Fruit fly (Drosophila melanogaster) whole organism, embryonic: ENCODE measurements around the gene Syx16.

Source experiments
- BEAF-32 ChIP-seq: fragments of 200-800 bp; sonication (Bioruptor generic); optimal IDR thresholded peaks from 3 replicates; lab custom pipeline; 2017; ENCODE audit warnings: missing biosample characterization, missing genetic modification characterization, mild to moderate bottlenecking, moderate library complexity, missing genetic modification reagents
- CG1024 ChIP-seq: fragments of 200-800 bp; sonication (Bioruptor generic); IDR thresholded peaks from 2 replicates; pipeline ENCODE4 v1.3.6; 2022; ENCODE audit warnings: missing biosample characterization, missing genetic modification characterization
- CG10267 ChIP-seq: fragments of 200-800 bp; sonication (Bioruptor generic); optimal IDR thresholded peaks from 2 replicates; lab custom pipeline; 2018; ENCODE audit warnings: missing biosample characterization, mild to moderate bottlenecking, missing genetic modification characterization, moderate library complexity
- CG10462 ChIP-seq: fragments of 200-800 bp; sonication (Bioruptor generic); optimal IDR thresholded peaks from 2 replicates; lab custom pipeline; 2016; ENCODE audit warnings: missing biosample characterization, missing genetic modification characterization
- CG11398 ChIP-seq: fragments of 200-800 bp; sonication (Bioruptor generic); optimal IDR thresholded peaks from 2 replicates; lab custom pipeline; 2016; ENCODE audit warnings: missing biosample characterization, missing genetic modification characterization
- CG12155 ChIP-seq: fragments of 200-800 bp; sonication (Bioruptor generic); optimal IDR thresholded peaks from 3 replicates; lab custom pipeline; 2016; ENCODE audit warnings: missing biosample characterization, missing genetic modification characterization
- CG12769 ChIP-seq: fragments of 200-800 bp; sonication (Bioruptor generic); optimal IDR thresholded peaks from 2 replicates; lab custom pipeline; 2019; ENCODE audit warnings: missing biosample characterization, mild to moderate bottlenecking, missing genetic modification characterization, moderate library complexity
- CG13296 ChIP-seq: fragments of 200-800 bp; sonication (Bioruptor generic); optimal IDR thresholded peaks from 3 replicates; lab custom pipeline; 2018; ENCODE audit warnings: missing biosample characterization, mild to moderate bottlenecking, missing genetic modification characterization
- CG14860 ChIP-seq: fragments of 200-800 bp; sonication (Bioruptor generic); IDR thresholded peaks from 3 replicates; pipeline ENCODE4 v1.3.6; 2022; ENCODE audit warnings: missing biosample characterization, missing genetic modification characterization; ENCODE audit not compliant: partially characterized antibody
- CG17328 ChIP-seq: fragments of 200-800 bp; sonication (Bioruptor generic); IDR thresholded peaks from 2 replicates; pipeline ENCODE4 v1.3.6; 2022; ENCODE audit warnings: missing biosample characterization, missing genetic modification characterization
- CG17802 ChIP-seq: fragments of 200-800 bp; sonication (Bioruptor generic); optimal IDR thresholded peaks from 2 replicates; lab custom pipeline; 2018; ENCODE audit warnings: missing biosample characterization, mild to moderate bottlenecking, missing genetic modification characterization, moderate library complexity
- CG17912 ChIP-seq: fragments of 200-800 bp; sonication (Bioruptor generic); optimal IDR thresholded peaks from 2 replicates; lab custom pipeline; 2018; ENCODE audit warnings: missing biosample characterization, mild to moderate bottlenecking, missing genetic modification characterization
- CG33557 ChIP-seq: fragments of 200-800 bp; sonication (Bioruptor generic); optimal IDR thresholded peaks from 2 replicates; lab custom pipeline; 2019; ENCODE audit warnings: missing biosample characterization, mild to moderate bottlenecking, missing genetic modification characterization, moderate library complexity
- CG34224 ChIP-seq: fragments of 200-800 bp; sonication (Bioruptor generic); IDR thresholded peaks from 3 replicates; pipeline ENCODE4 v1.3.6; 2022; ENCODE audit warnings: missing biosample characterization, missing genetic modification characterization; ENCODE audit not compliant: partially characterized antibody
- CG5245 ChIP-seq: fragments of 200-800 bp; sonication (Bioruptor generic); optimal IDR thresholded peaks from 3 replicates; lab custom pipeline; 2016; ENCODE audit warnings: missing biosample characterization, missing genetic modification characterization
- CG6175 ChIP-seq: fragments of 200-800 bp; sonication (Bioruptor generic); IDR thresholded peaks from 3 replicates; pipeline ENCODE4 v1.3.6; 2022; ENCODE audit warnings: missing biosample characterization, missing genetic modification characterization
- CG6813 ChIP-seq: fragments of 200-800 bp; sonication (Bioruptor generic); optimal IDR thresholded peaks from 2 replicates; lab custom pipeline; 2017; ENCODE audit warnings: missing biosample characterization, missing genetic modification characterization, mild to moderate bottlenecking, moderate library complexity, missing genetic modification reagents
- CG7271 ChIP-seq: fragments of 200-800 bp; sonication (Bioruptor generic); optimal IDR thresholded peaks from 2 replicates; lab custom pipeline; 2018; ENCODE audit warnings: missing biosample characterization, mild to moderate bottlenecking, missing genetic modification characterization, moderate library complexity
- CG7372 ChIP-seq: fragments of 200-800 bp; sonication (Bioruptor generic); IDR thresholded peaks from 2 replicates; pipeline ENCODE4 v1.3.6; 2022; ENCODE audit warnings: missing biosample characterization, missing genetic modification characterization
- CG7556 ChIP-seq: fragments of 200-800 bp; sonication (Bioruptor generic); optimal IDR thresholded peaks from 2 replicates; lab custom pipeline; 2017; ENCODE audit warnings: missing biosample characterization, mild to moderate bottlenecking, missing genetic modification characterization
- CG8765 ChIP-seq: fragments of 200-800 bp; sonication (Bioruptor generic); IDR thresholded peaks from 2 replicates; pipeline ENCODE4 v1.3.6; 2022; ENCODE audit warnings: missing biosample characterization, missing genetic modification characterization
- CG9215 ChIP-seq: fragments of 200-800 bp; sonication (Bioruptor generic); IDR thresholded peaks from 2 replicates; pipeline ENCODE4 v1.3.6; 2022; ENCODE audit warnings: missing biosample characterization, missing genetic modification characterization
- Dfd ChIP-seq, 2 experiments: fragments of >200 bp; optimal IDR thresholded peaks; 2 replicates each; lab custom pipeline; 2017; ENCODE audit warnings: missing biosample characterization in 2 of 2, missing genetic modification characterization in 2 of 2
- Dref ChIP-seq: fragments of 200-800 bp; sonication (Bioruptor generic); IDR thresholded peaks from 2 replicates; pipeline ENCODE4 v1.3.6; 2022; ENCODE audit warnings: missing biosample characterization, missing genetic modification characterization
- Drgx ChIP-seq: fragments of 200-800 bp; sonication (Bioruptor generic); IDR thresholded peaks from 2 replicates; pipeline ENCODE4 v1.3.6; 2022; ENCODE audit warnings: missing biosample characterization, missing genetic modification characterization
- HLH4C ChIP-seq: fragments of 200-800 bp; sonication (Bioruptor generic); IDR thresholded peaks from 3 replicates; pipeline ENCODE4 v1.3.6; 2022; ENCODE audit warnings: missing biosample characterization, missing genetic modification characterization; ENCODE audit not compliant: partially characterized antibody
- HmgD ChIP-seq: fragments of 200-800 bp; sonication (Bioruptor generic); optimal IDR thresholded peaks from 3 replicates; lab custom pipeline; 2016; ENCODE audit warnings: missing biosample characterization, missing genetic modification characterization
- Myb ChIP-seq: fragments of 200-800 bp; sonication (Bioruptor generic); optimal IDR thresholded peaks from 2 replicates; lab custom pipeline; 2016; ENCODE audit warnings: missing biosample characterization, missing genetic modification characterization
- NFAT ChIP-seq: fragments of 200-800 bp; sonication (Bioruptor generic); IDR thresholded peaks from 2 replicates; pipeline ENCODE4 v1.3.6; 2022; ENCODE audit warnings: missing biosample characterization, missing genetic modification characterization
- NK7.1 ChIP-seq: fragments of 200-800 bp; sonication (Bioruptor generic); optimal IDR thresholded peaks from 3 replicates; lab custom pipeline; 2016; ENCODE audit warnings: missing biosample characterization, missing genetic modification characterization
- Rfx ChIP-seq: fragments of 200-800 bp; sonication (Bioruptor generic); IDR thresholded peaks from 2 replicates; pipeline ENCODE4 v1.3.6; 2022; ENCODE audit warnings: missing biosample characterization, missing genetic modification characterization
- Sin3A ChIP-seq: fragments of >200 bp; optimal IDR thresholded peaks from 2 replicates; lab custom pipeline; 2018
- YL-1 ChIP-seq: fragments of 200-800 bp; sonication (Bioruptor generic); optimal IDR thresholded peaks from 3 replicates; lab custom pipeline; 2017; ENCODE audit warnings: missing biosample characterization, mild to moderate bottlenecking, missing genetic modification characterization
- az2 ChIP-seq: fragments of 200-800 bp; sonication (Bioruptor generic); optimal IDR thresholded peaks from 3 replicates; lab custom pipeline; 2016; ENCODE audit warnings: missing biosample characterization, missing genetic modification characterization
- bigmax ChIP-seq: fragments of 200-800 bp; sonication (Bioruptor generic); optimal IDR thresholded peaks from 2 replicates; lab custom pipeline; 2018; ENCODE audit warnings: missing biosample characterization, mild to moderate bottlenecking, missing genetic modification characterization
- cas ChIP-seq: fragments of 200-800 bp; sonication (Bioruptor generic); IDR thresholded peaks from 2 replicates; pipeline ENCODE4 v1.3.6; 2022; ENCODE audit warnings: missing biosample characterization, missing genetic modification characterization
- crp ChIP-seq, 2 experiments: fragments of 200-800 bp; sonication (Bioruptor generic); optimal IDR thresholded peaks; 2 replicates in 1 of 2; 3 replicates in 1 of 2; lab custom pipeline; 2017; ENCODE audit warnings: missing biosample characterization in 2 of 2, missing genetic modification characterization in 2 of 2, mild to moderate bottlenecking in 1 of 2, moderate library complexity in 1 of 2
- gsb ChIP-seq: fragments of 200-800 bp; sonication (Bioruptor generic); IDR thresholded peaks from 2 replicates; pipeline ENCODE4 v1.3.6; 2022; ENCODE audit warnings: missing biosample characterization, missing genetic modification characterization
- kay ChIP-seq: fragments of 200-800 bp; sonication (Bioruptor generic); optimal IDR thresholded peaks from 2 replicates; lab custom pipeline; 2016; ENCODE audit warnings: missing biosample characterization, missing genetic modification characterization
- knrl ChIP-seq: fragments of 200-800 bp; sonication (Bioruptor generic); IDR thresholded peaks from 3 replicates; pipeline ENCODE4 v1.3.6; 2022; ENCODE audit warnings: missing biosample characterization, missing genetic modification characterization; ENCODE audit not compliant: partially characterized antibody
- lilli ChIP-seq: fragments of 200-800 bp; sonication (Bioruptor generic); optimal IDR thresholded peaks from 3 replicates; lab custom pipeline; 2016; ENCODE audit warnings: missing biosample characterization, missing genetic modification characterization
- lola ChIP-seq, 3 experiments: fragments of >200 bp in 2 of 3; fragments of 200-800 bp in 1 of 3; sonication (Bioruptor generic) in 1 of 3; optimal IDR thresholded peaks; 2 replicates each; lab custom pipeline; 2017 to 2019; ENCODE audit warnings: missing biosample characterization in 3 of 3, missing genetic modification characterization in 3 of 3, mild to moderate bottlenecking in 1 of 3, moderate library complexity in 1 of 3
- phol ChIP-seq: fragments of 200-800 bp; sonication (Bioruptor generic); optimal IDR thresholded peaks from 3 replicates; lab custom pipeline; 2018; ENCODE audit warnings: missing biosample characterization, mild to moderate bottlenecking, missing genetic modification characterization, moderate library complexity
- pita ChIP-seq: fragments of 200-800 bp; sonication (Bioruptor generic); optimal IDR thresholded peaks from 2 replicates; lab custom pipeline; 2017; ENCODE audit warnings: missing biosample characterization, mild to moderate bottlenecking, missing genetic modification characterization
- sd ChIP-seq: fragments of 200-800 bp; sonication (Bioruptor generic); optimal IDR thresholded peaks from 3 replicates; lab custom pipeline; 2018; ENCODE audit warnings: missing biosample characterization, mild to moderate bottlenecking, missing genetic modification characterization, moderate library complexity
- sens-2 ChIP-seq: fragments of 200-800 bp; sonication (Bioruptor generic); IDR thresholded peaks from 2 replicates; pipeline ENCODE4 v1.3.6; 2022; ENCODE audit warnings: missing biosample characterization, missing genetic modification characterization
- sug ChIP-seq: fragments of 200-800 bp; optimal IDR thresholded peaks from 2 replicates; lab custom pipeline; 2019; ENCODE audit warnings: missing biosample characterization, mild to moderate bottlenecking, missing genetic modification characterization, moderate library complexity
- tgo ChIP-seq: fragments of 200-800 bp; sonication (Bioruptor generic); IDR thresholded peaks from 3 replicates; pipeline ENCODE4 v1.3.6; 2022; ENCODE audit warnings: missing biosample characterization, missing genetic modification characterization
- trem ChIP-seq: fragments of 200-800 bp; optimal IDR thresholded peaks from 3 replicates; lab custom pipeline; 2019; ENCODE audit warnings: missing biosample characterization, mild to moderate bottlenecking, missing genetic modification characterization, moderate library complexity
- unpg ChIP-seq: fragments of 200-800 bp; sonication (Bioruptor generic); optimal IDR thresholded peaks from 3 replicates; lab custom pipeline; 2018; ENCODE audit warnings: missing biosample characterization, mild to moderate bottlenecking, missing genetic modification characterization, moderate library complexity
- zen2 ChIP-seq: fragments of 200-800 bp; sonication (Bioruptor generic); IDR thresholded peaks from 3 replicates; pipeline ENCODE4 v1.3.6; 2022; ENCODE audit warnings: missing biosample characterization, missing genetic modification characterization; ENCODE audit not compliant: partially characterized antibody

The Syx16 gene

dm6 chrX:20423747-20424165 lies 30.2 kb upstream of the Syx16 start, which contains the start of the genes Pp4-19C and cactin (continued):
- TF ChIP-seq CG6813: no peak
- TF ChIP-seq CG9215 (GFP tag; lab: Robert Waterston, UW): peak; percentile 30; the same call in 1 of the 2 replicates
- TF ChIP-seq cas (GFP tag; lab: Robert Waterston, UW): no peak
- TF ChIP-seq NK7.1 (GFP tag; lab: Kevin White, UChicago): no peak
- no peak for TF ChIP-seq Dfd (GFP tag; optimal IDR thresholded peaks at IDR 0.05; lab: Kevin White, UChicago)
- peak; percentile 93 for TF ChIP-seq BEAF-32
- peak; percentile 93 for TF ChIP-seq knrl (GFP tag; lab: Robert Waterston, UW)
- no peak for TF ChIP-seq CG10462 (GFP tag; lab: Kevin White, UChicago)
- peak; percentile 22 for TF ChIP-seq CG17802 (tag; lab: Kevin White, UChicago)
- peak; percentile 95 for TF ChIP-seq HLH4C (GFP tag; lab: Robert Waterston, UW)
- no peak for TF ChIP-seq CG8765
- no peak for TF ChIP-seq NFAT (GFP tag; lab: Robert Waterston, UW)
- no peak for TF ChIP-seq CG17328 (GFP tag; lab: Robert Waterston, UW)
- TF ChIP-seq Rfx (GFP tag; lab: Robert Waterston, UW): peak; percentile 30; the same call in 1 of the 2 replicates
- no peak for TF ChIP-seq pita (GFP tag; lab: Kevin White, UChicago)
- peak; percentile 75 for TF ChIP-seq trem (tag; lab: Kevin White, UChicago)
- TF ChIP-seq Sin3A (lab: Kevin White, UChicago): peak; percentile 72
- peak; percentile 24 for TF ChIP-seq CG10267 (tag; lab: Kevin White, UChicago)
- peak; percentile 82 for TF ChIP-seq zen2 (GFP tag; lab: Robert Waterston, UW)
- peak; percentile 45 for TF ChIP-seq lilli (GFP tag; lab: Kevin White, UChicago)
- TF ChIP-seq phol (tag; lab: Kevin White, UChicago): peak; percentile 69
- no peak for TF ChIP-seq CG7556 (GFP tag; lab: Kevin White, UChicago)
- peak; percentile 79 for TF ChIP-seq YL-1 (GFP tag; lab: Kevin White, UChicago)
- peak; percentile 71 for TF ChIP-seq kay (GFP tag; lab: Kevin White, UChicago)
- TF ChIP-seq CG34224 (GFP tag; lab: Robert Waterston, UW): peak; percentile 83
- TF ChIP-seq CG7372 (GFP tag; lab: Robert Waterston, UW): no peak
- TF ChIP-seq CG11398 (GFP tag; lab: Kevin White, UChicago): no peak
- TF ChIP-seq CG5245 (GFP tag; lab: Kevin White, UChicago): no peak
- TF ChIP-seq CG33557 (GFP tag; lab: Kevin White, UChicago): no peak
- no peak for TF ChIP-seq CG7271
- no peak for TF ChIP-seq sd
- TF ChIP-seq sens-2 (GFP tag; lab: Robert Waterston, UW): no peak
- peak; percentile 1 for TF ChIP-seq az2 (GFP tag; lab: Kevin White, UChicago)
- TF ChIP-seq gsb (GFP tag; lab: Robert Waterston, UW): no peak
- TF ChIP-seq crp (GFP tag; optimal IDR thresholded peaks at IDR 0.05; lab: Kevin White, UChicago): peak in 1 of 2 experiments; percentile 51
- no peak for TF ChIP-seq CG17912
- no peak for TF ChIP-seq HmgD (GFP tag; lab: Kevin White, UChicago)
- no peak for TF ChIP-seq tgo
- peak in 1 of 3 experiments; percentile 29 for TF ChIP-seq lola (GFP tag; optimal IDR thresholded peaks at IDR 0.05; lab: Kevin White, UChicago)
- TF ChIP-seq CG13296 (GFP tag; lab: Kevin White, UChicago): no peak
- TF ChIP-seq CG14860 (GFP tag; lab: Robert Waterston, UW): peak; percentile 94
- no peak for TF ChIP-seq CG12769
- TF ChIP-seq CG6175 (GFP tag; lab: Robert Waterston, UW): no peak
- TF ChIP-seq sug (tag; lab: Kevin White, UChicago): no peak
- TF ChIP-seq Dref (GFP tag; lab: Robert Waterston, UW): peak; percentile 77
- no peak for TF ChIP-seq Drgx (GFP tag; lab: Robert Waterston, UW)
- no peak for TF ChIP-seq unpg (GFP tag; lab: Kevin White, UChicago)
- TF ChIP-seq CG1024 (GFP tag; lab: Robert Waterston, UW): no peak
- peak; percentile 22 for TF ChIP-seq Myb (GFP tag; lab: Kevin White, UChicago)
- TF ChIP-seq CG12155 (GFP tag; lab: Kevin White, UChicago): peak; percentile 15
- TF ChIP-seq bigmax: no peak
